Worm (Caenorhabditis elegans) whole organism, midembryonic: Measurements from ENCODE around the gene srh-37.

Experiments
- flt-1 ChIP-seq: fragments of 200-800 bp; sonication (Bioruptor generic); IDR thresholded peaks from 2 replicates; pipeline ENCODE4 v1.3.6; 2022; ENCODE audit warnings: missing genetic modification characterization, missing compliant biosample characterization
- med-1 ChIP-seq: sonication (generic microtip); optimal IDR thresholded peaks from 2 replicates; lab custom pipeline; 2017; ENCODE audit warnings: missing genetic modification characterization, mild to moderate bottlenecking, missing compliant biosample characterization, antibody characterized with exemption, missing genetic modification reagents; ENCODE audit not compliant: insufficient read depth
- ref-1 ChIP-seq: fragments of 200-800 bp; sonication (Bioruptor generic); conservative IDR thresholded peaks from 2 replicates; pipeline ENCODE4 v1.3.6; 2022; ENCODE audit warnings: missing genetic modification reagents, missing genetic modification characterization, missing compliant biosample characterization
- tab-1 ChIP-seq: fragments of 200-800 bp; sonication (Bioruptor generic); IDR thresholded peaks from 2 replicates; pipeline ENCODE4 v1.3.6; 2022; ENCODE audit warnings: missing genetic modification characterization, missing compliant biosample characterization
- ztf-23 ChIP-seq: fragments of 200-800 bp; sonication (Bioruptor generic); IDR thresholded peaks from 2 replicates; pipeline ENCODE4 v1.3.6; 2022; ENCODE audit warnings: missing genetic modification reagents, missing genetic modification characterization, missing compliant biosample characterization

ce11 chrV:512420-512819 lies at the start of gene srh-37:
- TF ChIP-seq med-1 (no peak), tab-1 (no peak), ztf-23 (no peak), ref-1 (no peak), flt-1 (GFP tag; lab: Robert Waterston, UW) (no peak)
